Worm (Caenorhabditis elegans) whole organism, L4/young adult: ENCODE results near the gene mre-11.

Source experiments
- dao-5 ChIP-seq: sonication (generic microtip); optimal IDR thresholded peaks from 2 replicates; lab custom pipeline; 2016; ENCODE audit warnings: missing genotype, missing genetic modification characterization, moderate library complexity, missing compliant biosample characterization
- him-1 ChIP-seq: sonication (generic microtip); optimal IDR thresholded peaks from 2 replicates; lab custom pipeline; 2016; ENCODE audit warnings: missing genotype, missing genetic modification reagents, missing genetic modification characterization, missing compliant biosample characterization

DNA sequence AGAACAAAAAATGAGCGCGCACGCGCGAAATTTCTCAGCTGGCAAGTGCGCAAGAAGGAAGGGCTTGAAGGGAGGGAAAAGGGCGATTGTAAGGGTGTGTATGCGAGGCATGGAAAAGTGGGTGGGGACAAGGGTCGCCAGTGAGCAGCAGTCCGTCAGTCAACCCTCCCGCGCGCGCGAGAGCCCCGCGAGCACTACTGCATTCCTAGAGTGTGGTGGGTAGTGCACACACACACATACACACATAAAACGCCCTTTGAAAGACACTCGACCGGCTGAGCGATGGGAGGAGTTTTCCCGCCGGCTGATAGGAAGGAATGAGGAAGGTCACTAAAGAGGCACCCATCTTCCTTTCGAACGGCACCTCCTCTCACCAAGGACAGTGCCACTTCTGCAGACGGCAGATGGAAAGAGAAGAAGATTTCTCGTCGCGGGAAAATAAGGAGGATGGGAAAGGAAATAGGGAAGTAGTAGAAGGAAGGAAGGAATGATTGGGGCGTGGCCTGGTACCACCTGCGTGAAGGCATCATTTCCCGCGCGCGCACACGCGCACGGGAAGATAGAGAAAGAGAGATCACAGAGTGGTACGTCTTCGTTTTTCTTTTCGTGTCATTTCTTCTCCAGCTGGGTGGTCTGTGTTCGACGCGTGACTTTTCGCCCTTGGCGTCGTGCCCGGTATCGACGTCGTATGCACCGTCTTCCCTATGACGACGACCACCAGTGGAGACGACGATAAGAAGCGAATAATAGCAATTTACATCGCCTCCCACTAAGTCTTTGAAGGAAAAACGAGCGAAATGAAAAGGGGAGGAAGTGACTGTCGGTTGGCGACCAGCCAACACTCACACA is 19.6 kb downstream of the mre-11 start:
- TF ChIP-seq him-1 (tag; lab: Kevin White, UChicago) (no peak), dao-5 (tag; lab: Kevin White, UChicago) (no peak)
